Worm (Caenorhabditis elegans): ENCODE data around the gene T05A7.12.

Gene T05A7.12

ce11 chrII:4648785-4649184, 14.3 kb downstream of the T05A7.12 start, which contains the start of gene lgc-27:
lgc-27 (plus strand) TSS chrII:4649085.
- no peak for TF ChIP-seq attf-4 (tag; optimal IDR thresholded peaks at IDR 0.05)

ce11 chrII:4640748-4641147, 22.3 kb downstream of the T05A7.12 start:
- TF ChIP-seq lin-13 (GFP tag; optimal IDR thresholded peaks at IDR 0.05) (no peak), dmd-8 (GFP tag; IDR thresholded peaks at IDR 0.05) (no peak), cey-2 (tag; optimal IDR thresholded peaks at IDR 0.05; ENCODE audit: borderline replicate concordance, insufficient read depth) (no peak), mxl-2 (GFP tag; conservative IDR thresholded peaks at IDR 0.05) (no peak), dpl-1 (GFP tag; optimal IDR thresholded peaks at IDR 0.05) (no peak), rbr-2 (tag; optimal IDR thresholded peaks at IDR 0.05) (no peak), nhr-48 (tag; optimal IDR thresholded peaks at IDR 0.05) (no peak), snpc-1.2 (GFP tag; IDR thresholded peaks at IDR 0.05) (no peak), nhr-77 (tag; optimal IDR thresholded peaks at IDR 0.05) (no peak)

ce11 chrII:4638891-4639290, 24.2 kb downstream of the T05A7.12 start:
- no peak for TF ChIP-seq lin-15B (tag; optimal IDR thresholded peaks at IDR 0.05)
- TF ChIP-seq ama-1 (optimal IDR thresholded peaks at IDR 0.05) = no peak
- no peak for TF ChIP-seq Y5F2A.4 (GFP tag; optimal IDR thresholded peaks at IDR 0.05)
- TF ChIP-seq aha-1 (tag) = peak; percentile 15
- TF ChIP-seq dve-1 (tag; optimal IDR thresholded peaks at IDR 0.05; ENCODE audit: insufficient read depth) = no peak
- peak; percentile 49 for TF ChIP-seq nhr-28 (tag; optimal IDR thresholded peaks at IDR 0.05)
- no peak for TF ChIP-seq daf-16 (GFP tag; optimal IDR thresholded peaks at IDR 0.05)
- peak; percentile 74 for TF ChIP-seq daf-16 (tag; optimal IDR thresholded peaks at IDR 0.05)

- no peak for TF ChIP-seq set-16 (GFP tag; IDR thresholded peaks at IDR 0.05)
- no peak for TF ChIP-seq ceh-44 (GFP tag; IDR thresholded peaks at IDR 0.05)
- TF ChIP-seq ztf-7 (tag; optimal IDR thresholded peaks at IDR 0.05) = no peak
- TF ChIP-seq sdz-12 (GFP tag; optimal IDR thresholded peaks at IDR 0.05) = no peak
- no peak for TF ChIP-seq nhr-111 (GFP tag; optimal IDR thresholded peaks at IDR 0.05)
- no peak for TF ChIP-seq ceh-20 (GFP tag; IDR thresholded peaks at IDR 0.05)
- TF ChIP-seq mep-1 (tag; optimal IDR thresholded peaks at IDR 0.05) = no peak
- no peak for TF ChIP-seq nhr-102 (tag; optimal IDR thresholded peaks at IDR 0.05)
- no peak for TF ChIP-seq nhr-28 (tag; optimal IDR thresholded peaks at IDR 0.05)
- TF ChIP-seq zip-2 (tag; optimal IDR thresholded peaks at IDR 0.05) = no peak
- TF ChIP-seq spr-1 (tag; optimal IDR thresholded peaks at IDR 0.05) = no peak
These were observed 24.8 kb downstream of the T05A7.12 start, which contains the start of gene che-10 for ce11 chrII:4638241-4638640. che-10 (minus strand) TSS chrII:4638341.

- peak in 1 of 2 experiments; percentile 90 for TF ChIP-seq unc-62 (GFP tag; optimal IDR thresholded peaks at IDR 0.05 in 1 of 2)
- no peak for TF ChIP-seq unc-62 (tag; optimal IDR thresholded peaks at IDR 0.05)
- no peak for TF ChIP-seq F44E2.7 (GFP tag; IDR thresholded peaks at IDR 0.05)
- TF ChIP-seq lsy-2 (tag; optimal IDR thresholded peaks at IDR 0.05) = no peak
These were observed 31.6 kb downstream of the T05A7.12 start for ce11 chrII:4631479-4631878.

ce11 chrII:4626606-4627005, 36.5 kb downstream of the T05A7.12 start, which contains the start of gene F35D11.1:
F35D11.1 (plus strand) TSS chrII:4626906.
- no peak for TF ChIP-seq unc-62 (GFP tag; optimal IDR thresholded peaks at IDR 0.05 in 1 of 2)
- TF ChIP-seq unc-62 (tag; optimal IDR thresholded peaks at IDR 0.05) = no peak
- no peak for TF ChIP-seq tag-97 (GFP tag; IDR thresholded peaks at IDR 0.05)
- TF ChIP-seq Y5F2A.4 (GFP tag; optimal IDR thresholded peaks at IDR 0.05) = no peak
- no peak for TF ChIP-seq ctbp-1 (GFP tag; IDR thresholded peaks at IDR 0.05)
- TF ChIP-seq hmg-1.1 (GFP tag; IDR thresholded peaks at IDR 0.05) = no peak
- no peak for TF ChIP-seq zip-2 (tag; optimal IDR thresholded peaks at IDR 0.05)
- TF ChIP-seq hif-1 (tag; optimal IDR thresholded peaks at IDR 0.05) = no peak
- TF ChIP-seq mxl-2 (GFP tag; conservative IDR thresholded peaks at IDR 0.05) = no peak
- no peak for TF ChIP-seq vab-7 (GFP tag; IDR thresholded peaks at IDR 0.05)
- TF ChIP-seq hlh-30 (tag; optimal IDR thresholded peaks at IDR 0.05; ENCODE audit: insufficient read depth) = no peak
- TF ChIP-seq lin-29 (GFP tag; IDR thresholded peaks at IDR 0.05) = no peak
- TF ChIP-seq spr-1 (tag; optimal IDR thresholded peaks at IDR 0.05) = no peak
- no peak for TF ChIP-seq egl-43 (GFP tag; IDR thresholded peaks at IDR 0.05)
